Worm (Caenorhabditis elegans) whole organism, mixed stage, embryonic: ENCODE data around the gene bath-30.

ENCODE experiments used
- blmp-1 ChIP-seq: fragments of 150-350 bp; optimal IDR thresholded peaks from 2 replicates; lab custom pipeline; 2014; ENCODE audit warnings: missing biosample characterization, missing genetic modification characterization
- mab-5 ChIP-seq: fragments of 150-350 bp; optimal IDR thresholded peaks from 2 replicates; lab custom pipeline; 2014; ENCODE audit warnings: missing biosample characterization, missing genetic modification characterization
- nhr-237 ChIP-seq: fragments of 150-350 bp; optimal IDR thresholded peaks from 2 replicates; lab custom pipeline; 2014; ENCODE audit warnings: missing biosample characterization, missing genetic modification characterization
- ztf-11 ChIP-seq: fragments of 150-350 bp; optimal IDR thresholded peaks from 2 replicates; lab custom pipeline; 2014; ENCODE audit warnings: missing biosample characterization, missing genetic modification characterization

ce11 chrII:3344917-3345316, 1.3 kb downstream of the bath-30 start, which contains the start of gene bath-28:
- TF ChIP-seq blmp-1 (tag; lab: Kevin White, UChicago) (no peak), ztf-11 (tag; lab: Kevin White, UChicago) (no peak), nhr-237 (tag; lab: Kevin White, UChicago) (no peak), mab-5 (tag; lab: Kevin White, UChicago) (no peak)
